Worm (Caenorhabditis elegans): ENCODE results near the gene fbxa-25.

Gene fbxa-25

DNA sequence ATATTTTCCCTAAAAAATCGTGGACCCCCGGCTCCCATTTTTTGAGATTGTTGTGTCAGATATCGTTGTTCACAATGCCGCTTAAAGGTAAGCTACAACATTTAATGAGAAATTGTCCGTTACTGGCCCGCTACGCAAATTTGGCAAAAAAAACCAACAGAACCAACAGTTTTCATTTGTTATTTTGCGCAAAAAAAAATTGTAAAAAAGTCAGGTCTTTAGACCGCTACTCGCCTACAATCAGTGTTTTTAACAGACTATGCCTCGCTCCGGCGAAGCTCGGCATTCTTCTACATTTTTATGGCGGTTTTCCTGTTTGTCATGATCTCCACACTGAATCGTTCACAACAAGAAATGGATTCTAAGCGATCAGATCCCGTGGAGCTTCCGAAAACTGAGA lies 40.4 kb downstream of the fbxa-25 start, which contains the start of gene Y82E9BL.12:
TSS of gene Y82E9BL.12 (plus strand) at position 301 of the 400 bp plus-strand sequence.
- TF ChIP-seq pha-2 (tag; optimal IDR thresholded peaks at IDR 0.05) (no peak), hlh-30 (tag; optimal IDR thresholded peaks at IDR 0.05; ENCODE audit: insufficient read depth) (no peak), ceh-2 (tag; optimal IDR thresholded peaks at IDR 0.05) (no peak), Y22D7AL.16 (tag; optimal IDR thresholded peaks at IDR 0.05) (no peak), rnt-1 (tag; optimal IDR thresholded peaks at IDR 0.05) (no peak), unc-55 (GFP tag; optimal IDR thresholded peaks at IDR 0.05) (no peak), pros-1 (tag; optimal IDR thresholded peaks at IDR 0.05) (no peak), hlh-15 (tag; optimal IDR thresholded peaks at IDR 0.05) (no peak), ceh-14 (tag; optimal IDR thresholded peaks at IDR 0.05) (no peak), ceh-18 (tag; optimal IDR thresholded peaks at IDR 0.05) (no peak), hlh-6 (tag; optimal IDR thresholded peaks at IDR 0.05) (no peak), pax-1 (tag; optimal IDR thresholded peaks at IDR 0.05) (no peak), zip-5 (tag; optimal IDR thresholded peaks at IDR 0.05) (no peak)

DNA sequence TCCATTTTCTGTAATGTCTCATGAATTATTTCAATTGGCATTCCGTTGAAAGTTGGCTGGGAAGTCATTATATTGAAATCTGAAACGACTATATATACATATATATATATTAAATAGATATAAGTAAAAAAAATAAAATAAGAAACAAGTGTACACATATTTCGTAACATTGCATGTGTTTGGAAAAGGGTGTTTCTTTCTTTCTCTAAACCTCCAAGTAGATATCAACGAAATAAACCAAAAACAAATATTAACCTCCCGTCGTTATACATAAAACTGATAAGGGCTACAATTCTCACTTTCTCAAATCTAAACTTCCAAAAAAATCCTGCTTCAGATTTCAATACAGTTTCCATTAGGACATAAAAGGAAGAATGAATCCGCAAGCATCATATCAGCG lies 41.0 kb downstream of the fbxa-25 start, which contains the start of gene fbxa-79:
TSS of gene fbxa-79 (minus strand) at position 86 of the 400 bp plus-strand sequence.
- peak; percentile 9 for TF ChIP-seq elt-2 (tag; optimal IDR thresholded peaks at IDR 0.05)
- TF ChIP-seq che-1 (tag; optimal IDR thresholded peaks at IDR 0.05), result no peak

DNA sequence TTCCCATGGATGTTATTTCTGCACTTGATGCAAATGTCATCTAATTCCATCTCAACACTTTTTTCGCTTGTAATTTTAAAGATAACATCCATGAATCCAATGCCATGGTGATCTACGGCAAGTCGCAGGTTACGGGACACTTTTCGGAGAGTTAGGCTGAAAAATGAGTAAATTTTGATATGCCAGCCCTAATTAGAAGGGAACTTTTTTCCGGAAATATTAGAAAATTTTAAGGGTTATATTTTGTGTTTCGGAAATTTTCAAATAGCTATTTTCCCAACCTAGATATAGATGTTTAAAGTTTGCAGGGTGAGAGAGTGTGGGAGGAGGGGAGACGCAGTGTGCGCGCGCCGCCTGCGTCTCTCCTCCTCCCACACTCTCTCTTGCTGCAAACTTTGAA lies 41.9 kb downstream of the fbxa-25 start:
- TF ChIP-seq npax-4 (tag; optimal IDR thresholded peaks at IDR 0.05) (no peak), lin-11 (tag; optimal IDR thresholded peaks at IDR 0.05) (no peak), ceh-30 (tag; optimal IDR thresholded peaks at IDR 0.05) (no peak), syd-9 (tag; optimal IDR thresholded peaks at IDR 0.05) (no peak), sox-2 (GFP tag; IDR thresholded peaks at IDR 0.05) (no peak), fkh-10 (GFP tag; optimal IDR thresholded peaks at IDR 0.05) (no peak), pax-1 (tag; optimal IDR thresholded peaks at IDR 0.05) (no peak), eyg-1 (tag; optimal IDR thresholded peaks at IDR 0.05) (no peak), zip-5 (tag; optimal IDR thresholded peaks at IDR 0.05) (no peak), Y22D7AL.16 (tag; optimal IDR thresholded peaks at IDR 0.05) (no peak), unc-55 (GFP tag; optimal IDR thresholded peaks at IDR 0.05) (no peak), ttx-3 (tag; optimal IDR thresholded peaks at IDR 0.05) (no peak), C38D4.7 (GFP tag; optimal IDR thresholded peaks at IDR 0.05) (no peak)

DNA sequence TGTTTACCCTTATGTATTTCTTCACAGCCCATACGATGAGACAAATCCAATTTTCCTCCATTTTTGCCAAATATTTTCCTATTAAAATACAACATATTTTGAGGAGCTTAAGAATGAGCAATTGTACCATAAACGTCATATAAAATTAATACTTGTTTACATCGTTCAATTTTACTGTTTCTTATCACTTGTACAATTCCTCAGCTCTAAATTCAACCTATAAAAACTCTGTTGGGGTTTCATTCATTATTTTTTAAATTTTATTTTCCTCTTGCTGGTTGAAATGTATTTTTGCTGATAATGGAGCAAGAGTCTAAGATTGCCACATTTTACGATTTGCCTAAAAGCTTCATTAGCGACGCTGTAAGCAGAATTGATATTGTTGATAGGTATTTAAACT lies 45.8 kb downstream of the fbxa-25 start, which contains the start of gene fbxa-75:
TSS of gene fbxa-75 (plus strand) at position 301 of the 400 bp plus-strand sequence.
- TF ChIP-seq hlh-8 (tag; optimal IDR thresholded peaks at IDR 0.05) (no peak), nhr-232 (tag; optimal IDR thresholded peaks at IDR 0.05) (no peak), ceh-24 (tag; optimal IDR thresholded peaks at IDR 0.05) (no peak), fkh-6 (tag; optimal IDR thresholded peaks at IDR 0.05) (no peak), hlh-13 (GFP tag; optimal IDR thresholded peaks at IDR 0.05) (no peak), pqm-1 (tag; optimal IDR thresholded peaks at IDR 0.05) (no peak), ceh-9 (tag; optimal IDR thresholded peaks at IDR 0.05) (no peak), unc-42 (tag; optimal IDR thresholded peaks at IDR 0.05) (no peak), gmeb-2 (tag; optimal IDR thresholded peaks at IDR 0.05) (no peak), hlh-15 (tag; optimal IDR thresholded peaks at IDR 0.05) (no peak), ama-1 (optimal IDR thresholded peaks at IDR 0.05) (no peak), rnt-1 (tag; optimal IDR thresholded peaks at IDR 0.05) (no peak), ceh-48 (tag; optimal IDR thresholded peaks at IDR 0.05) (no peak), ceh-19 (GFP tag; optimal IDR thresholded peaks at IDR 0.05) (no peak), ceh-31 (tag; optimal IDR thresholded peaks at IDR 0.05) (no peak), ceh-18 (tag; optimal IDR thresholded peaks at IDR 0.05) (no peak), tbx-7 (tag; optimal IDR thresholded peaks at IDR 0.05) (no peak), pat-9 (tag; optimal IDR thresholded peaks at IDR 0.05) (no peak)
